Fruit fly (Drosophila melanogaster): ENCODE results near the gene scf.

The scf gene

dm6 chr3L:1334571-1335427, 36.3 kb downstream of the scf start, which contains the start of the genes Hmbs and CG2211 (continued):
- TF ChIP-seq CG7556 (GFP tag; optimal IDR thresholded peaks at IDR 0.05) (peak; percentile 53), HLH4C (GFP tag; IDR thresholded peaks at IDR 0.05; ENCODE audit: partially characterized antibody) (peak; percentile 37; the same call in 1 of the 3 replicates), CG8388 (GFP tag; optimal IDR thresholded peaks at IDR 0.05) (peak; percentile 65), MESR4 (GFP tag; optimal IDR thresholded peaks at IDR 0.05) (peak; percentile 77), sisA (GFP tag; IDR thresholded peaks at IDR 0.05) (peak; percentile 85), Lpt (GFP tag; optimal IDR thresholded peaks at IDR 0.05) (no peak), gem (tag; optimal IDR thresholded peaks at IDR 0.05) (peak; percentile 89), CG6791 (GFP tag; IDR thresholded peaks at IDR 0.05; ENCODE audit: partially characterized antibody) (peak; percentile 17; the same call in 1 of the 3 replicates), Side (GFP tag; optimal IDR thresholded peaks at IDR 0.05) (peak; percentile 74), gt (GFP tag; IDR thresholded peaks at IDR 0.05) (no peak), Fer3 (tag; optimal IDR thresholded peaks at IDR 0.05) (peak; percentile 84), Max (GFP tag; optimal IDR thresholded peaks at IDR 0.05) (peak; percentile 92), mirr (GFP tag; optimal IDR thresholded peaks at IDR 0.05) (peak; percentile 80), CrebB (tag; optimal IDR thresholded peaks at IDR 0.05) (peak; percentile 75), Awh (GFP tag; IDR thresholded peaks at IDR 0.05) (peak; percentile 82), dimm (GFP tag; IDR thresholded peaks at IDR 0.05) (0 out of 2 replicates have a peak, but pooled peaks have one; percentile 30), crol (GFP tag; IDR thresholded peaks at IDR 0.05) (peak; percentile 33; the same call in 1 of the 2 replicates), NfI (GFP tag; optimal IDR thresholded peaks at IDR 0.05) (peak; percentile 79), CG9876 (GFP tag; optimal IDR thresholded peaks at IDR 0.05) (peak; percentile 84), CG1792 (GFP tag; optimal IDR thresholded peaks at IDR 0.05) (peak; percentile 75), Dad (GFP tag; optimal IDR thresholded peaks at IDR 0.05) (peak; percentile 89), CG8290 (GFP tag; optimal IDR thresholded peaks at IDR 0.05) (peak; percentile 70), CG8290 (tag; optimal IDR thresholded peaks at IDR 0.05) (peak; percentile 58 to 88), slou (GFP tag; optimal IDR thresholded peaks at IDR 0.05) (peak; percentile 60), nerfin-1 (tag; optimal IDR thresholded peaks at IDR 0.05) (peak; percentile 84), CG15514 (GFP tag; optimal IDR thresholded peaks at IDR 0.05) (peak; percentile 94), CG6765 (GFP tag; optimal IDR thresholded peaks at IDR 0.05) (peak; percentile 67), z (GFP tag; IDR thresholded peaks at IDR 0.05) (no peak), CG17186 (GFP tag; optimal IDR thresholded peaks at IDR 0.05) (peak; percentile 89), rib (GFP tag; IDR thresholded peaks at IDR 0.05) (peak; percentile 60; the same call in 1 of the 2 replicates), knrl (GFP tag; IDR thresholded peaks at IDR 0.05; ENCODE audit: partially characterized antibody) (peak; percentile 60), CG4328 (GFP tag; optimal IDR thresholded peaks at IDR 0.05) (peak; percentile 88), CG32532 (GFP tag; IDR thresholded peaks at IDR 0.05) (peak; percentile 90), Dref (GFP tag; IDR thresholded peaks at IDR 0.05) (peak; percentile 67), amos (GFP tag; IDR thresholded peaks at IDR 0.05; ENCODE audit: partially characterized antibody) (peak; percentile 50), CG15269 (tag; optimal IDR thresholded peaks at IDR 0.05) (peak; percentile 86), CG7928 (GFP tag; optimal IDR thresholded peaks at IDR 0.05) (peak; percentile 96), CG8281 (tag; optimal IDR thresholded peaks at IDR 0.05) (peak; percentile 48), CG34224 (GFP tag; IDR thresholded peaks at IDR 0.05; ENCODE audit: partially characterized antibody) (no peak), CG15011 (GFP tag; optimal IDR thresholded peaks at IDR 0.05) (peak; percentile 69), Camta (GFP tag; optimal IDR thresholded peaks at IDR 0.05) (peak; percentile 90), Adf1 (GFP tag; IDR thresholded peaks at IDR 0.05) (peak; percentile 29; the same call in 1 of the 2 replicates), vfl (GFP tag; optimal IDR thresholded peaks at IDR 0.05) (peak; percentile 85), Sox100B (GFP tag; optimal IDR thresholded peaks at IDR 0.05) (peak; percentile 61), CG3726 (GFP tag; IDR thresholded peaks at IDR 0.05) (peak; percentile 74; the same call in 2 of the 3 replicates), danr (GFP tag; IDR thresholded peaks at IDR 0.05) (peak; percentile 68), ken (GFP tag; IDR thresholded peaks at IDR 0.05) (peak; percentile 81), CG11696 (GFP tag; IDR thresholded peaks at IDR 0.05) (peak; percentile 73)
